Fruit fly (Drosophila melanogaster) whole organism: ENCODE data around the gene CG6683.

Source experiments
- Dll ChIP-seq: fragments of >200 bp; optimal IDR thresholded peaks from 2 replicates; lab custom pipeline; 2017
- pan ChIP-seq: fragments of >200 bp; optimal IDR thresholded peaks from 2 replicates; lab custom pipeline; 2017
- psq ChIP-seq: fragments of >200 bp; optimal IDR thresholded peaks from 2 replicates; lab custom pipeline; 2017

DNA sequence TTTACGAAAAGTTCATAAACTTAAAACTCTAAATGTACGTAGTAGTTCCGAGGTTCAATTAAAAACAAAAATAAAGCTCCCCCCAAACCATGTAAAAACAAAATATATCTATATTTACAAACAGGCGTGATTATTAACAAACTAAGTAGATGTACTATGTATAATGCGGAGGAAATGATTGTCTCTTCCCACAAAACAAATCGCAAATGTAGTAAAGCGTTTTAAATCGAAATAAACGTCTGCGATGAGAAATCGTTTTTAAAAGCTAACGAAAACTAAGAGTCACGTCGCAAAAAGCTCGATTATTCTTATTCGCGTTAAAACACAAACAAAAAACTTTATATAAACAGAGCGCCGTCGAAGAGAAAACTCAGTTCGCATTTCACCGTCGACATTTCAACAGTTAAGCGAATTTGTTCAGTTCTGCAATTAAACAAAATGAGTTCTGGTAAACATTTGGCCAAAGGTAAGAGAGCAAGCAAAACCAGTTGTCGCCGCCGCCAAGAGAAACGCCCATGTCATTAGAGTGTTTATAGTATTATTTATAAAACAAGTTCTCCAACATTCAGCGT lies 3.9 kb upstream of the CG6683 start, which contains the start of gene GstO3:
- TF ChIP-seq pan (lab: Kevin White, UChicago) (no peak), psq (lab: Kevin White, UChicago) (no peak), Dll (no peak)
